Fruit fly (Drosophila melanogaster) S2 (cell line): ENCODE results near the gene Arl8.

Experiments used
- CG8478 ChIP-seq: fragments of >200 bp; optimal IDR thresholded peaks from 2 replicates; lab custom pipeline; 2018
- CTCF ChIP-seq, 2 experiments: fragments of >200 bp; optimal IDR thresholded peaks; 2 replicates each; lab custom pipeline; 2018

- TF ChIP-seq CG8478 (no peak), CTCF (optimal IDR thresholded peaks at IDR 0.05; lab: Kevin White, UChicago) (no peak)
These were observed 24.8 kb downstream of the Arl8 start for dm6 chr3R:8151163-8151562.
